Worm (Caenorhabditis elegans) whole organism, L3 larva: ENCODE results near the gene ZK1248.17.

Experiments
- R02D3.7 ChIP-seq: fragments of 150-350 bp; optimal IDR thresholded peaks from 2 replicates; lab custom pipeline; 2014; ENCODE audit warnings: missing biosample characterization, missing genetic modification characterization
- ZK546.5 ChIP-seq: sonication (generic microtip); optimal IDR thresholded peaks from 2 replicates; lab custom pipeline; 2017; ENCODE audit warnings: missing biosample characterization, missing genetic modification characterization
- aly-2 ChIP-seq: fragments of 150-350 bp; optimal IDR thresholded peaks from 2 replicates; lab custom pipeline; 2014; ENCODE audit warnings: missing biosample characterization, missing genetic modification characterization
- ama-1 ChIP-seq: fragments of 150-350 bp; optimal IDR thresholded peaks from 2 replicates; lab custom pipeline; 2018
- ceh-28 ChIP-seq: fragments of 150-350 bp; optimal IDR thresholded peaks from 2 replicates; lab custom pipeline; 2014; ENCODE audit warnings: missing biosample characterization, missing genetic modification reagents, missing genetic modification characterization
- ceh-82 ChIP-seq: fragments of 150-350 bp; optimal IDR thresholded peaks from 2 replicates; lab custom pipeline; 2014; ENCODE audit warnings: missing biosample characterization, missing genetic modification characterization
- ceh-9 ChIP-seq: sonication (generic microtip); optimal IDR thresholded peaks from 2 replicates; lab custom pipeline; 2018; ENCODE audit warnings: missing biosample characterization, missing genetic modification characterization
- daf-12 ChIP-seq: fragments of 150-350 bp; optimal IDR thresholded peaks from 2 replicates; lab custom pipeline; 2014; ENCODE audit warnings: missing biosample characterization, missing genetic modification reagents, missing genetic modification characterization
- egl-27 ChIP-seq: sonication (generic microtip); optimal IDR thresholded peaks from 4 replicates; lab custom pipeline; 2017; ENCODE audit warnings: missing biosample characterization, missing genetic modification reagents, missing genetic modification characterization
- egl-5 ChIP-seq: fragments of 150-350 bp; optimal IDR thresholded peaks from 2 replicates; lab custom pipeline; 2017; ENCODE audit warnings: missing biosample characterization, missing genetic modification reagents, missing genetic modification characterization, inconsistent platforms
- elt-2 ChIP-seq: sonication (generic microtip); optimal IDR thresholded peaks from 2 replicates; lab custom pipeline; 2016; ENCODE audit warnings: missing genetic modification reagents, mild to moderate bottlenecking, missing genetic modification characterization, missing compliant biosample characterization
- elt-3 ChIP-seq, 3 experiments: fragments of 150-350 bp in 1 of 3; sonication (generic microtip) in 2 of 3; optimal IDR thresholded peaks; 2 replicates in 2 of 3; 4 replicates in 1 of 3; lab custom pipeline; 2014 to 2017; ENCODE audit warnings: missing biosample characterization in 3 of 3, missing genetic modification characterization in 3 of 3
- eor-1 ChIP-seq, 2 experiments: fragments of 150-350 bp; optimal IDR thresholded peaks; 2 replicates each; lab custom pipeline; 2014 to 2018; ENCODE audit warnings: missing biosample characterization in 2 of 2, missing genetic modification characterization in 2 of 2
- fkh-10 ChIP-seq: sonication (generic microtip); optimal IDR thresholded peaks from 2 replicates; lab custom pipeline; 2017; ENCODE audit warnings: missing biosample characterization, missing genetic modification reagents, missing genetic modification characterization
- fos-1 ChIP-seq: fragments of 150-350 bp; optimal IDR thresholded peaks from 2 replicates; lab custom pipeline; 2014; ENCODE audit warnings: missing biosample characterization, missing genetic modification characterization
- hmg-11 ChIP-seq: sonication (generic microtip); optimal IDR thresholded peaks from 2 replicates; lab custom pipeline; 2016; ENCODE audit warnings: missing genetic modification characterization, missing compliant biosample characterization
- jun-1 ChIP-seq: fragments of 150-350 bp; optimal IDR thresholded peaks from 2 replicates; lab custom pipeline; 2014; ENCODE audit warnings: missing biosample characterization, missing genetic modification reagents, missing genetic modification characterization
- lin-15B ChIP-seq: fragments of 150-350 bp; optimal IDR thresholded peaks from 2 replicates; lab custom pipeline; 2014; ENCODE audit warnings: missing biosample characterization, missing genetic modification characterization
- lin-39 ChIP-seq: fragments of 150-350 bp; optimal IDR thresholded peaks from 2 replicates; lab custom pipeline; 2018; ENCODE audit warnings: missing biosample characterization, missing genetic modification reagents, missing genetic modification characterization
- lsy-12 ChIP-seq: sonication (generic microtip); optimal IDR thresholded peaks from 2 replicates; lab custom pipeline; 2016; ENCODE audit warnings: mild to moderate bottlenecking, missing genetic modification characterization, missing compliant biosample characterization
- mdl-1 ChIP-seq: fragments of 150-350 bp; optimal IDR thresholded peaks from 2 replicates; lab custom pipeline; 2014; ENCODE audit warnings: missing biosample characterization, missing genetic modification characterization
- mml-1 ChIP-seq: fragments of 150-350 bp; sonication (generic microtip); optimal IDR thresholded peaks from 3 replicates; lab custom pipeline; 2014; ENCODE audit warnings: missing biosample characterization, missing genetic modification characterization
- nfya-1 ChIP-seq: sonication (generic microtip); optimal IDR thresholded peaks from 2 replicates; lab custom pipeline; 2017; ENCODE audit warnings: missing genetic modification characterization, mild to moderate bottlenecking, missing compliant biosample characterization, antibody characterized with exemption, moderate library complexity; ENCODE audit not compliant: insufficient read depth
- nhr-12 ChIP-seq: fragments of 150-350 bp; optimal IDR thresholded peaks from 2 replicates; lab custom pipeline; 2014; ENCODE audit warnings: missing biosample characterization, missing genetic modification characterization
- nhr-23 ChIP-seq: fragments of 150-350 bp; optimal IDR thresholded peaks from 2 replicates; lab custom pipeline; 2014; ENCODE audit warnings: missing biosample characterization, missing genetic modification reagents, missing genetic modification characterization
- nhr-237 ChIP-seq: fragments of 150-350 bp; optimal IDR thresholded peaks from 2 replicates; lab custom pipeline; 2014; ENCODE audit warnings: missing biosample characterization, missing genetic modification characterization
- nhr-25 ChIP-seq: sonication (generic microtip); optimal IDR thresholded peaks from 2 replicates; lab custom pipeline; 2017; ENCODE audit warnings: missing biosample characterization, missing genetic modification characterization
- nhr-28 ChIP-seq: fragments of 150-350 bp; optimal IDR thresholded peaks from 2 replicates; lab custom pipeline; 2014; ENCODE audit warnings: missing biosample characterization, missing genetic modification characterization
- nhr-43 ChIP-seq: sonication (generic microtip); optimal IDR thresholded peaks from 2 replicates; lab custom pipeline; 2016; ENCODE audit warnings: mild to moderate bottlenecking, missing genetic modification characterization, missing compliant biosample characterization; ENCODE audit not compliant: poor library complexity, severe bottlenecking
- nhr-77 ChIP-seq: fragments of 150-350 bp; optimal IDR thresholded peaks from 2 replicates; lab custom pipeline; 2014; ENCODE audit warnings: missing biosample characterization, missing genetic modification characterization
- pha-4 ChIP-seq: fragments of 150-350 bp; optimal IDR thresholded peaks from 2 replicates; lab custom pipeline; 2014; ENCODE audit warnings: missing biosample characterization, missing genetic modification reagents, missing genetic modification characterization
- pqm-1 ChIP-seq: fragments of 150-350 bp; optimal IDR thresholded peaks from 2 replicates; lab custom pipeline; 2017; ENCODE audit warnings: missing biosample characterization, missing genetic modification characterization, inconsistent platforms
- sea-2 ChIP-seq: fragments of 150-350 bp; sonication (generic microtip); optimal IDR thresholded peaks from 4 replicates; lab custom pipeline; 2014; ENCODE audit warnings: missing biosample characterization, missing genetic modification reagents, missing genetic modification characterization
- tbx-2 ChIP-seq: sonication (generic microtip); optimal IDR thresholded peaks from 2 replicates; lab custom pipeline; 2016; ENCODE audit warnings: mild to moderate bottlenecking, missing genetic modification characterization, missing compliant biosample characterization
- unc-39 ChIP-seq: sonication (generic microtip); optimal IDR thresholded peaks from 4 replicates; lab custom pipeline; 2017; ENCODE audit warnings: missing biosample characterization, missing genetic modification characterization
- ztf-11 ChIP-seq: fragments of 150-350 bp; optimal IDR thresholded peaks from 2 replicates; lab custom pipeline; 2014; ENCODE audit warnings: missing biosample characterization, missing genetic modification characterization
- ztf-4 ChIP-seq: fragments of 150-350 bp; optimal IDR thresholded peaks from 2 replicates; lab custom pipeline; 2014; ENCODE audit warnings: missing biosample characterization, missing genetic modification characterization

The ZK1248.17 gene

ce11 chrII:5872414-5872813 is 27.1 kb upstream of the ZK1248.17 start:
- peak; percentile 75 for TF ChIP-seq elt-2 (tag; lab: Kevin White, UChicago)
- no peak for TF ChIP-seq daf-12 (tag; lab: Kevin White, UChicago)
- TF ChIP-seq, all 47 proteins: peak for 1

ce11 chrII:5871508-5871907 is 26.2 kb upstream of the ZK1248.17 start:
- TF ChIP-seq elt-2 (tag; lab: Kevin White, UChicago) (no peak), egl-5 (tag; lab: Kevin White, UChicago) (peak; percentile 47), lin-39 (peak; percentile 74), nfya-1 (tag; lab: Kevin White, UChicago) (peak; percentile 13)
- TF ChIP-seq, all 47 proteins: peak for 3

- TF ChIP-seq nfya-1 (tag; lab: Kevin White, UChicago) (peak; percentile 89), tbx-2 (tag; lab: Kevin White, UChicago) (no peak), ceh-9 (tag; lab: Kevin White, UChicago) (no peak)
Observed at ce11 chrII:5866920-5867319, 21.6 kb upstream of the ZK1248.17 start.

- TF ChIP-seq nhr-25 (tag; lab: Kevin White, UChicago) (no peak), ZK546.5 (tag; lab: Kevin White, UChicago) (no peak), sea-2 (GFP tag; lab: Kevin White, UChicago) (no peak), pqm-1 (tag; lab: Kevin White, UChicago) (peak; percentile 69), ama-1 (lab: Kevin White, UChicago) (no peak), egl-27 (tag; lab: Kevin White, UChicago) (no peak), nhr-237 (tag; lab: Kevin White, UChicago) (no peak), egl-5 (tag; lab: Kevin White, UChicago) (no peak), mdl-1 (no peak), elt-2 (tag; lab: Kevin White, UChicago) (peak; percentile 66), ceh-9 (tag; lab: Kevin White, UChicago) (no peak), lin-15B (no peak), hmg-11 (tag; lab: Kevin White, UChicago) (no peak), ceh-82 (tag; lab: Kevin White, UChicago) (no peak), eor-1 (tag; optimal IDR thresholded peaks at IDR 0.05; lab: Kevin White, UChicago) (no peak), nhr-77 (tag; lab: Kevin White, UChicago) (no peak), mml-1 (tag; lab: Kevin White, UChicago) (no peak), ztf-11 (tag; lab: Kevin White, UChicago) (no peak), elt-3 (tag; optimal IDR thresholded peaks at IDR 0.05; lab: Kevin White, UChicago) (no peak), ceh-28 (tag; lab: Kevin White, UChicago) (no peak), fos-1 (peak; percentile 11), R02D3.7 (tag; lab: Kevin White, UChicago) (no peak), pha-4 (peak; percentile 30), unc-39 (tag; lab: Kevin White, UChicago) (no peak), daf-12 (tag; lab: Kevin White, UChicago) (no peak), ztf-4 (tag; lab: Kevin White, UChicago) (no peak), nhr-12 (tag; lab: Kevin White, UChicago) (no peak), nhr-43 (tag; lab: Kevin White, UChicago) (no peak)
Observed at ce11 chrII:5865405-5866308, 20.3 kb upstream of the ZK1248.17 start, which contains the start of gene F55C12.19. F55C12.19 (plus strand) TSS chrII:5866139.

ce11 chrII:5863893-5864292 is 18.6 kb upstream of the ZK1248.17 start, which contains the start of gene tag-234:
tag-234 (plus strand) TSS chrII:5864193.
- peak; percentile 68 for TF ChIP-seq elt-2 (tag; lab: Kevin White, UChicago)
- no peak for TF ChIP-seq jun-1 (tag; lab: Kevin White, UChicago)
- no peak for TF ChIP-seq nhr-23 (tag; lab: Kevin White, UChicago)
- TF ChIP-seq daf-12 (tag; lab: Kevin White, UChicago), result no peak
- no peak for TF ChIP-seq lsy-12 (tag; lab: Kevin White, UChicago)
- no peak for TF ChIP-seq nhr-28 (tag; lab: Kevin White, UChicago)
- TF ChIP-seq ZK546.5 (tag; lab: Kevin White, UChicago), result no peak
- TF ChIP-seq pqm-1 (tag; lab: Kevin White, UChicago), result peak; percentile 47
- no peak for TF ChIP-seq unc-39 (tag; lab: Kevin White, UChicago)
- TF ChIP-seq fkh-10 (GFP tag; lab: Kevin White, UChicago), result no peak
- no peak for TF ChIP-seq aly-2 (tag; lab: Kevin White, UChicago)
- TF ChIP-seq tbx-2 (tag; lab: Kevin White, UChicago), result no peak
- no peak for TF ChIP-seq nhr-43 (tag; lab: Kevin White, UChicago)
- TF ChIP-seq egl-27 (tag; lab: Kevin White, UChicago), result no peak
- no peak for TF ChIP-seq nhr-237 (tag; lab: Kevin White, UChicago)
